Fruit fly (Drosophila melanogaster) whole organism, embryonic: Measurements from ENCODE around the gene Hrb27C.
A peak's percentile ranks its signal among the peaks of the same experiment; 100 is the strongest.

Experiments
- CG10979 ChIP-seq: fragments of 200-800 bp; sonication (Bioruptor generic); optimal IDR thresholded peaks from 2 replicates; lab custom pipeline; 2018; ENCODE audit warnings: missing biosample characterization, mild to moderate bottlenecking, missing genetic modification characterization, moderate library complexity
- CG11695 ChIP-seq: fragments of 200-800 bp; sonication (Bioruptor generic); IDR thresholded peaks from 3 replicates; pipeline ENCODE4 v1.3.6; 2022; ENCODE audit warnings: missing biosample characterization, missing genetic modification characterization
- CG12071 ChIP-seq: fragments of 200-800 bp; sonication (Bioruptor generic); optimal IDR thresholded peaks from 3 replicates; lab custom pipeline; 2018; ENCODE audit warnings: missing biosample characterization, mild to moderate bottlenecking, missing genetic modification characterization
- CG12155 ChIP-seq: fragments of 200-800 bp; sonication (Bioruptor generic); optimal IDR thresholded peaks from 3 replicates; lab custom pipeline; 2016; ENCODE audit warnings: missing biosample characterization, missing genetic modification characterization
- CG12942 ChIP-seq: fragments of 200-800 bp; sonication (Bioruptor generic); optimal IDR thresholded peaks from 3 replicates; lab custom pipeline; 2016; ENCODE audit warnings: missing biosample characterization, missing genetic modification characterization
- CG14014 ChIP-seq: fragments of 200-800 bp; sonication (Bioruptor generic); IDR thresholded peaks from 2 replicates; pipeline ENCODE4 v1.3.6; 2022; ENCODE audit warnings: missing biosample characterization, missing genetic modification characterization
- CG17829 ChIP-seq: fragments of 200-800 bp; optimal IDR thresholded peaks from 2 replicates; lab custom pipeline; 2019; ENCODE audit warnings: missing biosample characterization, mild to moderate bottlenecking, missing genetic modification characterization, moderate library complexity
- CG18011 ChIP-seq: fragments of 200-800 bp; sonication (Bioruptor generic); optimal IDR thresholded peaks from 2 replicates; lab custom pipeline; 2017; ENCODE audit warnings: missing biosample characterization, missing genetic modification characterization, mild to moderate bottlenecking, moderate library complexity, missing genotype
- CG2889 ChIP-seq: fragments of 200-800 bp; sonication (Bioruptor generic); IDR thresholded peaks from 3 replicates; pipeline ENCODE4 v1.3.6; 2022; ENCODE audit warnings: missing biosample characterization, missing genetic modification characterization
- CG32532 ChIP-seq: fragments of 200-800 bp; sonication (Bioruptor generic); IDR thresholded peaks from 2 replicates; pipeline ENCODE4 v1.3.6; 2022; ENCODE audit warnings: missing biosample characterization, missing genetic modification characterization
- CG6175 ChIP-seq: fragments of 200-800 bp; sonication (Bioruptor generic); IDR thresholded peaks from 3 replicates; pipeline ENCODE4 v1.3.6; 2022; ENCODE audit warnings: missing biosample characterization, missing genetic modification characterization
- CG6654 ChIP-seq: fragments of 200-800 bp; sonication (Bioruptor generic); optimal IDR thresholded peaks from 2 replicates; lab custom pipeline; 2017; ENCODE audit warnings: missing biosample characterization, mild to moderate bottlenecking, missing genetic modification characterization
- CG6791 ChIP-seq: fragments of 200-800 bp; sonication (Bioruptor generic); IDR thresholded peaks from 3 replicates; pipeline ENCODE4 v1.3.6; 2022; ENCODE audit warnings: missing biosample characterization, missing genetic modification characterization; ENCODE audit not compliant: partially characterized antibody
- CG9727 ChIP-seq: fragments of 200-800 bp; sonication (Bioruptor generic); optimal IDR thresholded peaks from 3 replicates; lab custom pipeline; 2017; ENCODE audit warnings: missing biosample characterization, mild to moderate bottlenecking, missing genetic modification characterization
- CG9817 ChIP-seq: fragments of 200-800 bp; sonication (Bioruptor generic); optimal IDR thresholded peaks from 2 replicates; lab custom pipeline; 2018; ENCODE audit warnings: missing biosample characterization, mild to moderate bottlenecking, missing genetic modification characterization, moderate library complexity
- CrebB ChIP-seq: fragments of 200-800 bp; sonication (Bioruptor generic); optimal IDR thresholded peaks from 3 replicates; lab custom pipeline; 2018; ENCODE audit warnings: missing biosample characterization, mild to moderate bottlenecking, missing genetic modification characterization
- E2f2 ChIP-seq: fragments of 200-800 bp; sonication (Bioruptor generic); IDR thresholded peaks from 2 replicates; pipeline ENCODE4 v1.3.6; 2022; ENCODE audit warnings: missing biosample characterization, missing genetic modification characterization
- HLHmδ ChIP-seq: fragments of 200-800 bp; sonication (Bioruptor generic); optimal IDR thresholded peaks from 2 replicates; lab custom pipeline; 2018; ENCODE audit warnings: missing biosample characterization, mild to moderate bottlenecking, missing genetic modification characterization, moderate library complexity
- Hand ChIP-seq: fragments of 200-800 bp; sonication (Bioruptor generic); optimal IDR thresholded peaks from 2 replicates; lab custom pipeline; 2017; ENCODE audit warnings: mild to moderate bottlenecking, missing biosample characterization, missing genetic modification reagents, missing genetic modification characterization
- MBD-R2 ChIP-seq: fragments of 200-800 bp; sonication (Bioruptor generic); IDR thresholded peaks from 2 replicates; pipeline ENCODE4 v1.3.6; 2022; ENCODE audit warnings: missing biosample characterization, missing genetic modification characterization
- Nf-YB ChIP-seq: fragments of 200-800 bp; sonication (Bioruptor generic); optimal IDR thresholded peaks from 3 replicates; lab custom pipeline; 2019; ENCODE audit warnings: missing biosample characterization, mild to moderate bottlenecking, missing genetic modification characterization, moderate library complexity
- Stat92E ChIP-seq, 3 experiments: fragments of >200 bp in 2 of 3; fragments of 200-800 bp in 1 of 3; sonication (Bioruptor generic) in 1 of 3; optimal IDR thresholded peaks; 2 replicates each; lab custom pipeline; 2017 to 2019; ENCODE audit warnings: missing biosample characterization in 3 of 3, missing genetic modification characterization in 3 of 3, mild to moderate bottlenecking in 1 of 3, moderate library complexity in 1 of 3
- Trl ChIP-seq, 3 experiments: fragments of >200 bp in 2 of 3; fragments of 200-800 bp in 1 of 3; sonication (Bioruptor generic) in 1 of 3; optimal IDR thresholded peaks; 2 replicates in 1 of 3; 3 replicates in 2 of 3; lab custom pipeline; 2016 to 2017; ENCODE audit warnings: missing biosample characterization in 1 of 3, missing genetic modification characterization in 1 of 3
- bowl ChIP-seq: fragments of 200-800 bp; sonication (Bioruptor generic); IDR thresholded peaks from 2 replicates; pipeline ENCODE4 v1.3.6; 2022; ENCODE audit warnings: missing biosample characterization, missing genetic modification characterization
- dan ChIP-seq: fragments of 200-800 bp; sonication (Bioruptor generic); IDR thresholded peaks from 2 replicates; pipeline ENCODE4 v1.3.6; 2022; ENCODE audit warnings: missing biosample characterization, missing genetic modification characterization
- danr ChIP-seq: fragments of 200-800 bp; sonication (Bioruptor generic); IDR thresholded peaks from 2 replicates; pipeline ENCODE4 v1.3.6; 2022; ENCODE audit warnings: missing biosample characterization, missing genetic modification characterization
- dimm ChIP-seq: fragments of 200-800 bp; sonication (Bioruptor generic); IDR thresholded peaks from 2 replicates; pipeline ENCODE4 v1.3.6; 2022; ENCODE audit warnings: missing biosample characterization, missing genetic modification characterization
- dmrt99B ChIP-seq: fragments of 200-800 bp; sonication (Bioruptor generic); optimal IDR thresholded peaks from 2 replicates; lab custom pipeline; 2018; ENCODE audit warnings: missing biosample characterization, mild to moderate bottlenecking, missing genetic modification characterization, moderate library complexity
- emc ChIP-seq: fragments of 200-800 bp; sonication (Bioruptor generic); optimal IDR thresholded peaks from 2 replicates; lab custom pipeline; 2016; ENCODE audit warnings: missing biosample characterization, missing genetic modification characterization
- fd102C ChIP-seq: fragments of 200-800 bp; sonication (Bioruptor generic); optimal IDR thresholded peaks from 2 replicates; lab custom pipeline; 2018; ENCODE audit warnings: missing biosample characterization, mild to moderate bottlenecking, missing genetic modification characterization, moderate library complexity
- ftz-f1 ChIP-seq: fragments of 200-800 bp; sonication (Bioruptor generic); optimal IDR thresholded peaks from 2 replicates; lab custom pipeline; 2016; ENCODE audit warnings: missing biosample characterization, missing genetic modification characterization
- gcm2 ChIP-seq: fragments of 200-800 bp; sonication (Bioruptor generic); optimal IDR thresholded peaks from 2 replicates; lab custom pipeline; 2016; ENCODE audit warnings: missing biosample characterization, missing genetic modification characterization
- grau ChIP-seq: fragments of 200-800 bp; optimal IDR thresholded peaks from 3 replicates; lab custom pipeline; 2019; ENCODE audit warnings: missing biosample characterization, mild to moderate bottlenecking, missing genetic modification characterization, moderate library complexity
- jigr1 ChIP-seq: fragments of 200-800 bp; sonication (Bioruptor generic); IDR thresholded peaks from 3 replicates; pipeline ENCODE4 v1.3.6; 2022; ENCODE audit warnings: missing biosample characterization, missing genetic modification characterization
- jing ChIP-seq: fragments of 200-800 bp; sonication (Bioruptor generic); optimal IDR thresholded peaks from 2 replicates; lab custom pipeline; 2018; ENCODE audit warnings: missing biosample characterization, mild to moderate bottlenecking, missing genetic modification characterization
- kay ChIP-seq: fragments of 200-800 bp; sonication (Bioruptor generic); optimal IDR thresholded peaks from 2 replicates; lab custom pipeline; 2016; ENCODE audit warnings: missing biosample characterization, missing genetic modification characterization
- lola ChIP-seq, 3 experiments: fragments of >200 bp in 2 of 3; fragments of 200-800 bp in 1 of 3; sonication (Bioruptor generic) in 1 of 3; optimal IDR thresholded peaks; 2 replicates each; lab custom pipeline; 2017 to 2019; ENCODE audit warnings: missing biosample characterization in 3 of 3, missing genetic modification characterization in 3 of 3, mild to moderate bottlenecking in 1 of 3, moderate library complexity in 1 of 3
- lov ChIP-seq, 2 experiments: fragments of 200-800 bp in 1 of 2; fragments of >200 bp in 1 of 2; sonication (Bioruptor generic) in 1 of 2; IDR thresholded peaks in 1 of 2; optimal IDR thresholded peaks in 1 of 2; 2 replicates in 1 of 2; 3 replicates in 1 of 2; pipeline versions ENCODE4 v1.3.6 to Lab custom; 2017 to 2022; ENCODE audit warnings: missing biosample characterization in 1 of 2, missing genetic modification characterization in 1 of 2
- nmo ChIP-seq: fragments of 200-800 bp; sonication (Bioruptor generic); optimal IDR thresholded peaks from 2 replicates; lab custom pipeline; 2018; ENCODE audit warnings: missing biosample characterization, mild to moderate bottlenecking, missing genetic modification characterization, moderate library complexity
- pho ChIP-seq: fragments of 200-800 bp; sonication (Bioruptor generic); optimal IDR thresholded peaks from 2 replicates; lab custom pipeline; 2016; ENCODE audit warnings: missing biosample characterization, missing genetic modification characterization
- prd ChIP-seq, 3 experiments: fragments of >200 bp in 2 of 3; fragments of 200-800 bp in 1 of 3; sonication (Bioruptor generic) in 1 of 3; optimal IDR thresholded peaks in 2 of 3; IDR thresholded peaks in 1 of 3; 2 replicates in 2 of 3; 3 replicates in 1 of 3; pipeline versions ENCODE4 v1.3.6 to Lab custom; 2017 to 2022; ENCODE audit warnings: missing biosample characterization in 1 of 3, missing genetic modification characterization in 1 of 3
- ranshi ChIP-seq: fragments of 200-800 bp; sonication (Bioruptor generic); IDR thresholded peaks from 2 replicates; pipeline ENCODE4 v1.3.6; 2022; ENCODE audit warnings: missing biosample characterization, missing genetic modification characterization
- sens ChIP-seq: fragments of 200-800 bp; sonication (Bioruptor generic); peaks from one replicate; lab custom pipeline; 2016; ENCODE audit warnings: missing biosample characterization, missing genetic modification characterization
- slbo ChIP-seq: fragments of 200-800 bp; sonication (Bioruptor generic); IDR thresholded peaks from 2 replicates; pipeline ENCODE4 v1.3.6; 2022; ENCODE audit warnings: missing biosample characterization, missing genetic modification characterization
- toy ChIP-seq: fragments of 200-800 bp; sonication (Bioruptor generic); IDR thresholded peaks from 2 replicates; pipeline ENCODE4 v1.3.6; 2022; ENCODE audit warnings: missing biosample characterization, missing genetic modification characterization
- vnd ChIP-seq: fragments of 200-800 bp; sonication (Bioruptor generic); IDR thresholded peaks from 3 replicates; pipeline ENCODE4 v1.3.6; 2022; ENCODE audit warnings: missing biosample characterization, missing genetic modification characterization; ENCODE audit not compliant: partially characterized antibody
- zen2 ChIP-seq: fragments of 200-800 bp; sonication (Bioruptor generic); IDR thresholded peaks from 3 replicates; pipeline ENCODE4 v1.3.6; 2022; ENCODE audit warnings: missing biosample characterization, missing genetic modification characterization; ENCODE audit not compliant: partially characterized antibody
- zfh2 ChIP-seq: fragments of 200-800 bp; sonication (Bioruptor generic); optimal IDR thresholded peaks from 2 replicates; lab custom pipeline; 2016; ENCODE audit warnings: missing biosample characterization, missing genetic modification characterization

Gene Hrb27C

DNA sequence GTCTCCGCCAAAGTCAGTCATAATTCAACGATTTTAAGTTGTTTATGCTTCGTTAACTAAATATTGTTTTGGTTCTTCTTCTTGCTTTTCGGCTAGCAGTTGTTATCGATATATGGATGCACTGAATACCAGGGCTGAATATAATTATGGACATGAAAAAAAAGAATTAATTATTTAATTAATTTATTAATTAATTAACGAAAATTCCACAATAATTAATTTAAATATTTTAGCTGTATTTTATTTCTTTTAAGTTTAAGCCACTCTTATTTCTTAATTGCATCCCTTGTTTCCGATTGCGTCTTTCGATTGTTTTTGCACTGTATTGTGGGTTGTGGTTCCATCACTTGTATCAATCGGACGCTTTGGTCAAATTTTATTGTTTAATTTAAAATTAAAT is 29.6 kb downstream of the Hrb27C start, which contains the start of the genes Gas41 and SA1 (continued):
- TF ChIP-seq slbo (peak; percentile 82), kay (peak; percentile 67), grau (tag; lab: Kevin White, UChicago) (peak; percentile 64), MBD-R2 (GFP tag; lab: Robert Waterston, UW) (peak; percentile 78), dan (GFP tag; lab: Robert Waterston, UW) (peak; percentile 62; the same call in 1 of the 2 replicates), vnd (GFP tag; lab: Robert Waterston, UW) (peak; percentile 76), nmo (GFP tag; lab: Kevin White, UChicago) (peak; percentile 24), sens (peak; percentile 89), lola (GFP tag; optimal IDR thresholded peaks at IDR 0.05; lab: Kevin White, UChicago) (peak in 1 of 3 experiments; percentile 90), E2f2 (GFP tag; lab: Robert Waterston, UW) (0 out of 2 replicates have a peak, but pooled peaks have one; percentile 49), dimm (GFP tag; lab: Robert Waterston, UW) (peak; percentile 7; the same call in 1 of the 2 replicates), ranshi (no peak), CG9817 (peak; percentile 29), CG9727 (GFP tag; lab: Kevin White, UChicago) (peak; percentile 15), pho (GFP tag; lab: Kevin White, UChicago) (peak; percentile 41), Hand (GFP tag; lab: Kevin White, UChicago) (peak; percentile 74), CrebB (tag; lab: Kevin White, UChicago) (peak; percentile 79), jing (GFP tag; lab: Kevin White, UChicago) (no peak), CG2889 (GFP tag; lab: Robert Waterston, UW) (peak; percentile 92), CG11695 (GFP tag; lab: Robert Waterston, UW) (peak; percentile 50; the same call in 2 of the 3 replicates), CG12071 (GFP tag; lab: Kevin White, UChicago) (no peak), bowl (GFP tag; lab: Robert Waterston, UW) (no peak), prd (optimal IDR thresholded peaks at IDR 0.05; lab: Kevin White, UChicago) (no peak), prd (GFP tag; IDR thresholded peaks at IDR 0.05; lab: Robert Waterston, UW) (peak; percentile 96), gcm2 (GFP tag; lab: Kevin White, UChicago) (no peak), zfh2 (GFP tag; lab: Kevin White, UChicago) (peak; percentile 74), Nf-YB (no peak), zen2 (peak; percentile 67; the same call in 1 of the 3 replicates), CG6175 (peak; percentile 38; the same call in 1 of the 3 replicates), CG17829 (tag; lab: Kevin White, UChicago) (peak; percentile 97), Stat92E (GFP tag; optimal IDR thresholded peaks at IDR 0.05; lab: Kevin White, UChicago) (no peak), danr (GFP tag; lab: Robert Waterston, UW) (peak; percentile 31; the same call in 1 of the 2 replicates), lov (optimal IDR thresholded peaks at IDR 0.05; lab: Kevin White, UChicago) (no peak), lov (GFP tag; IDR thresholded peaks at IDR 0.05; lab: Robert Waterston, UW) (0 out of 3 replicates have a peak, but pooled peaks have one; percentile 65), toy (GFP tag; lab: Robert Waterston, UW) (peak; percentile 76), jigr1 (peak; percentile 28; the same call in 1 of the 3 replicates), CG14014 (GFP tag; lab: Robert Waterston, UW) (peak; percentile 95), CG12942 (GFP tag; lab: Kevin White, UChicago) (peak; percentile 72), fd102C (GFP tag; lab: Kevin White, UChicago) (peak; percentile 81), HLHmδ (GFP tag; lab: Kevin White, UChicago) (no peak), dmrt99B (tag; lab: Kevin White, UChicago) (no peak), CG32532 (peak; percentile 95), CG18011 (GFP tag; lab: Kevin White, UChicago) (peak; percentile 77), CG6654 (GFP tag; lab: Kevin White, UChicago) (peak; percentile 5), CG6791 (GFP tag; lab: Robert Waterston, UW) (peak; percentile 70), ftz-f1 (GFP tag; lab: Kevin White, UChicago) (no peak), Trl (optimal IDR thresholded peaks at IDR 0.05; lab: Kevin White, UChicago) (no peak), Trl (GFP tag; optimal IDR thresholded peaks at IDR 0.05; lab: Kevin White, UChicago) (peak; percentile 7), emc (GFP tag; lab: Kevin White, UChicago) (no peak), CG12155 (peak; percentile 30), CG10979 (peak; percentile 69)
